Worm (Caenorhabditis elegans): ENCODE measurements around the gene btb-20.

ce11 chrII:14523070-14523572 is at the start of gene btb-20:
- TF ChIP-seq R02D3.7 (tag; optimal IDR thresholded peaks at IDR 0.05), result no peak
- no peak for TF ChIP-seq nhr-11 (tag; optimal IDR thresholded peaks at IDR 0.05)
- TF ChIP-seq hmg-11 (tag; optimal IDR thresholded peaks at IDR 0.05), result no peak
- no peak for TF ChIP-seq nhr-25 (tag; optimal IDR thresholded peaks at IDR 0.05)
- TF ChIP-seq elt-3 (tag; optimal IDR thresholded peaks at IDR 0.05), result no peak

All from whole organism, L3 larva.